Worm (Caenorhabditis elegans): ENCODE results near the gene nlp-76.

DNA sequence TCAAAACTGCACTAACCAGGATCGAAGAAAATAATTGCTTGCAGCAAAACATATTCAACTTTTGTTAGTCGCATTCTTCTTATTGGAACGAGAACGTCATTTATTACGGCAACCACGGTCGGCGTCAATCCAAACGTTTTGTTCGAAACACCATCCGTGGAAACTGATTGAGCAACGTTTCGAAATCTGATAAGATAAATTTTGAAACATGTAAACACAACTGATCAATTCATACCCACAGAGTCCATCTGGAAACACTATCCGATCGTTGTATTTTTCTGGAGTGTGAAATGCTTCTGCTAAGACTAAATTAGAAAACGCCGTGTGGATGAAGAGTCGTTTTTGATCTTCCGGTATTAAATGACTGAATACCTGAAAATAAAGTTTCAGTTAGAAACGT is 2.1 kb upstream of the nlp-76 start:
- no peak for TF ChIP-seq mdl-1 (tag; optimal IDR thresholded peaks at IDR 0.05)
- TF ChIP-seq pha-4 (tag; optimal IDR thresholded peaks at IDR 0.05) = no peak
- no peak for TF ChIP-seq nhr-77 (tag; optimal IDR thresholded peaks at IDR 0.05)
- no peak for TF ChIP-seq ceh-9 (tag; optimal IDR thresholded peaks at IDR 0.05)
- no peak for TF ChIP-seq zag-1 (tag; optimal IDR thresholded peaks at IDR 0.05)
- TF ChIP-seq nhr-25 (tag; optimal IDR thresholded peaks at IDR 0.05) = no peak
- no peak for TF ChIP-seq unc-62 (GFP tag; optimal IDR thresholded peaks at IDR 0.05)
- no peak for TF ChIP-seq ceh-82 (tag; optimal IDR thresholded peaks at IDR 0.05)
- no peak for TF ChIP-seq fkh-10 (GFP tag; optimal IDR thresholded peaks at IDR 0.05)
- no peak for TF ChIP-seq mml-1 (tag; optimal IDR thresholded peaks at IDR 0.05)

Data from whole organism, L3 larva.